Fruit fly (Drosophila melanogaster) whole organism, prepupa: ENCODE measurements around the gene Fas1.

Experiments
- Blimp-1 ChIP-seq: fragments of 200-800 bp; sonication (Bioruptor generic); optimal IDR thresholded peaks from 3 replicates; lab custom pipeline; 2017; ENCODE audit warnings: missing biosample characterization, missing genetic modification characterization, mild to moderate bottlenecking, moderate library complexity, missing genetic modification reagents
- CG10669 ChIP-seq: fragments of 200-800 bp; sonication (Bioruptor generic); optimal IDR thresholded peaks from 3 replicates; lab custom pipeline; 2018; ENCODE audit warnings: missing biosample characterization, mild to moderate bottlenecking, missing genetic modification characterization, moderate library complexity
- CG11294 ChIP-seq: fragments of 200-800 bp; sonication (Bioruptor generic); IDR thresholded peaks from 2 replicates; pipeline ENCODE4 v1.3.6; 2022; ENCODE audit warnings: missing biosample characterization, missing genetic modification characterization
- CG15336 ChIP-seq: fragments of 200-800 bp; sonication (Bioruptor generic); IDR thresholded peaks from 2 replicates; pipeline ENCODE4 v1.3.6; 2022; ENCODE audit warnings: missing biosample characterization, missing genetic modification characterization
- CG32006 ChIP-seq: fragments of 200-800 bp; sonication (Bioruptor generic); optimal IDR thresholded peaks from 3 replicates; lab custom pipeline; 2017; ENCODE audit warnings: missing biosample characterization, mild to moderate bottlenecking, missing genetic modification characterization
- CG34406 ChIP-seq: fragments of 200-800 bp; sonication (Bioruptor generic); optimal IDR thresholded peaks from 3 replicates; lab custom pipeline; 2016; ENCODE audit warnings: missing biosample characterization, missing genetic modification characterization
- CG3919 ChIP-seq: fragments of 200-800 bp; sonication (Bioruptor generic); optimal IDR thresholded peaks from 3 replicates; lab custom pipeline; 2016; ENCODE audit warnings: missing biosample characterization, missing genetic modification characterization
- CG4318 ChIP-seq: fragments of 200-800 bp; sonication (Bioruptor generic); optimal IDR thresholded peaks from 3 replicates; lab custom pipeline; 2017; ENCODE audit warnings: missing biosample characterization, mild to moderate bottlenecking, missing genetic modification characterization
- CG6163 ChIP-seq: fragments of 200-800 bp; sonication (Bioruptor generic); IDR thresholded peaks from 3 replicates; pipeline ENCODE4 v1.3.6; 2022; ENCODE audit warnings: missing biosample characterization, missing genetic modification characterization
- CG6276 ChIP-seq: fragments of 200-800 bp; sonication (Bioruptor generic); optimal IDR thresholded peaks from 2 replicates; lab custom pipeline; 2017; ENCODE audit warnings: missing biosample characterization, mild to moderate bottlenecking, missing genetic modification characterization
- CG6808 ChIP-seq: fragments of 200-800 bp; sonication (Bioruptor generic); optimal IDR thresholded peaks from 3 replicates; lab custom pipeline; 2017; ENCODE audit warnings: missing biosample characterization, missing genetic modification characterization, mild to moderate bottlenecking, moderate library complexity, missing genetic modification reagents
- CG8319 ChIP-seq: fragments of 200-800 bp; sonication (Bioruptor generic); optimal IDR thresholded peaks from 3 replicates; lab custom pipeline; 2016; ENCODE audit warnings: missing biosample characterization, missing genetic modification characterization
- CG8632 ChIP-seq: fragments of 200-800 bp; sonication (Bioruptor generic); optimal IDR thresholded peaks from 3 replicates; lab custom pipeline; 2016; ENCODE audit warnings: missing biosample characterization, missing genetic modification characterization
- CG9139 ChIP-seq: fragments of 200-800 bp; sonication (Bioruptor generic); optimal IDR thresholded peaks from 3 replicates; lab custom pipeline; 2017; ENCODE audit warnings: missing biosample characterization, mild to moderate bottlenecking, missing genetic modification characterization
- Eip78C ChIP-seq: fragments of 200-800 bp; sonication (Bioruptor generic); peaks from one replicate; lab custom pipeline; 2016; ENCODE audit warnings: missing biosample characterization, missing genetic modification characterization
- Eip93F ChIP-seq: fragments of 200-800 bp; sonication (Bioruptor generic); optimal IDR thresholded peaks from 2 replicates; lab custom pipeline; 2016; ENCODE audit warnings: missing biosample characterization, mild to moderate bottlenecking, missing genetic modification characterization
- Ets21C ChIP-seq: fragments of 200-800 bp; sonication (Bioruptor generic); optimal IDR thresholded peaks from 3 replicates; lab custom pipeline; 2016; ENCODE audit warnings: missing biosample characterization, missing genetic modification characterization
- Ets96B ChIP-seq: fragments of 200-800 bp; optimal IDR thresholded peaks from 2 replicates; lab custom pipeline; 2019; ENCODE audit warnings: missing biosample characterization, mild to moderate bottlenecking, missing genetic modification characterization, moderate library complexity
- Gug ChIP-seq: fragments of 200-800 bp; sonication (Bioruptor generic); IDR thresholded peaks from 2 replicates; pipeline ENCODE4 v1.3.6; 2022; ENCODE audit warnings: missing biosample characterization, missing genetic modification characterization
- Lpt ChIP-seq: fragments of 200-800 bp; sonication (Bioruptor generic); optimal IDR thresholded peaks from 3 replicates; lab custom pipeline; 2016; ENCODE audit warnings: missing biosample characterization, missing genetic modification characterization
- Smox ChIP-seq: fragments of 200-800 bp; sonication (Bioruptor generic); optimal IDR thresholded peaks from 3 replicates; lab custom pipeline; 2016; ENCODE audit warnings: missing biosample characterization, missing genetic modification characterization
- Sox14 ChIP-seq: fragments of 200-800 bp; sonication (Bioruptor generic); optimal IDR thresholded peaks from 3 replicates; lab custom pipeline; 2016; ENCODE audit warnings: missing biosample characterization, missing genetic modification characterization
- Sox15 ChIP-seq: fragments of 200-800 bp; sonication (Bioruptor generic); optimal IDR thresholded peaks from 3 replicates; lab custom pipeline; 2016; ENCODE audit warnings: missing biosample characterization, missing genetic modification characterization
- achi ChIP-seq: fragments of 200-800 bp; sonication (Bioruptor generic); optimal IDR thresholded peaks from 3 replicates; lab custom pipeline; 2016; ENCODE audit warnings: missing biosample characterization, missing genetic modification characterization
- acj6 ChIP-seq: fragments of 200-800 bp; sonication (Bioruptor generic); optimal IDR thresholded peaks from 3 replicates; lab custom pipeline; 2016; ENCODE audit warnings: missing biosample characterization, missing genetic modification characterization
- cyc ChIP-seq: fragments of 200-800 bp; sonication (Bioruptor generic); optimal IDR thresholded peaks from 3 replicates; lab custom pipeline; 2016; ENCODE audit warnings: missing biosample characterization, missing genetic modification characterization
- dac ChIP-seq: fragments of 200-800 bp; sonication (Bioruptor generic); optimal IDR thresholded peaks from 2 replicates; lab custom pipeline; 2017; ENCODE audit warnings: missing biosample characterization, mild to moderate bottlenecking, missing genetic modification characterization
- eg ChIP-seq: fragments of 200-800 bp; sonication (Bioruptor generic); IDR thresholded peaks from 3 replicates; pipeline ENCODE4 v1.3.6; 2022; ENCODE audit warnings: missing biosample characterization, missing genetic modification characterization
- esn ChIP-seq: fragments of 200-800 bp; sonication (Bioruptor generic); optimal IDR thresholded peaks from 2 replicates; lab custom pipeline; 2016; ENCODE audit warnings: missing biosample characterization, mild to moderate bottlenecking, missing genetic modification characterization, moderate library complexity
- fd59A ChIP-seq: fragments of 200-800 bp; sonication (Bioruptor generic); optimal IDR thresholded peaks from 2 replicates; lab custom pipeline; 2017; ENCODE audit warnings: missing biosample characterization, mild to moderate bottlenecking, missing genetic modification characterization, missing genetic modification reagents
- lz ChIP-seq: fragments of 200-800 bp; sonication (Bioruptor generic); optimal IDR thresholded peaks from 3 replicates; lab custom pipeline; 2016; ENCODE audit warnings: missing biosample characterization, missing genetic modification characterization
- spab ChIP-seq: fragments of 200-800 bp; sonication (Bioruptor generic); optimal IDR thresholded peaks from 2 replicates; lab custom pipeline; 2017; ENCODE audit warnings: missing biosample characterization, mild to moderate bottlenecking, missing genetic modification characterization, missing genetic modification reagents
- ss ChIP-seq, 2 experiments: fragments of 200-800 bp; sonication (Bioruptor generic); optimal IDR thresholded peaks; 2 replicates in 1 of 2; 3 replicates in 1 of 2; lab custom pipeline; 2017 to 2018; ENCODE audit warnings: mild to moderate bottlenecking in 2 of 2, missing biosample characterization in 2 of 2, missing genetic modification characterization in 2 of 2, moderate library complexity in 1 of 2
- svp ChIP-seq: fragments of 200-800 bp; sonication (Bioruptor generic); peaks from one replicate; lab custom pipeline; 2016; ENCODE audit warnings: missing biosample characterization, missing genetic modification characterization

Gene Fas1

DNA sequence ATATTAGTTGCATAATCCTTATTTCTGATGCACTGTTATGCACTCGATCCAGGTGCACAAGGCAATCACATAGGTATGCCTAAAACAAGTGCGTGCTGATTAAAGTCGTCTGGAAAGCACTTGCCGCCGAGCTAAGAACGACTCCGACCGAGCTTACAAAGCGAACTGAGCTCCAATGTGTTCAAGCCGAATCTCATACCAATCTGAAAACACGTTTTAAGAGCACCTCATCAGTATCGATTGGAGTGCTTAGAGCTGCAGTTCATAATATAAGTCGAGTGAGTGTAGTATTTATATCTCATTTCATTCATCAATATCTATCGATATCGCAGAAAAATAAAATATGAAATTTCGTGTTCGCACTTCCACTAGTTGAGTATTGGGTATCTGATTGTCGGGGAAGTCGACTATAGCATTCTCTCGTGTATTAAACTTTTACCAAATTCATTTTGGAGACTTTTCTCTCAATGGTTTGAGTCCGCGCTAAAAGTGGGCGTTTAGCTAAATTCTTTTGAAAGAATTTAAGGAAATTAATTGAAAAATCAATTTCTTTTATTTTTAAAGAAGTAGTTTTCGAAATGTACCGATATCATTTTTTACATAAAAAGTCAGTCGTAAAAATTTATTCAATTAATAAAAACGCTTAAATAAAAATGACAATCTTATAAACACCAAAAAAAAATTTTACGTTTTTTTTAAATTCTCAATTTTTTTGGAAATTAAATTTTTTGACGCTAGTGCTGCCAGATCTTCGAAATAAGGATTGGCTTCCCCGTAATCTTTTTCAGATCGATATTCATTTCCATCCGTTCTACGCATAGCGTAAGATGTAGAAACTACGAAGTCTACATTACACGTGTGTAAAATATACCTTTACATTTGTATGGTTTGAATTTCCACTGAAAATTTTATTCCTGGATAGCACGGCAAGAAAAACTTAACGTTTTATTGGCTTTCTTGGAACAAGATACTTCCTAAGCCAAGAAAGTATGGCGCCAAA is 30.8 kb downstream of the Fas1 start, which contains the start of gene modSP (continued):
- TF ChIP-seq CG4318 (no peak), CG6276 (GFP tag; lab: Kevin White, UChicago) (no peak), Eip78C (GFP tag; lab: Kevin White, UChicago) (peak; percentile 88), eg (no peak), cyc (GFP tag; lab: Kevin White, UChicago) (peak; percentile 52), CG3919 (GFP tag; lab: Kevin White, UChicago) (peak; percentile 53), CG6808 (GFP tag; lab: Kevin White, UChicago) (peak; percentile 59), Gug (GFP tag; lab: Robert Waterston, UW) (no peak; the same call in 1 of the 2 replicates), lz (GFP tag; lab: Kevin White, UChicago) (peak; percentile 70), CG15336 (GFP tag; lab: Robert Waterston, UW) (peak; percentile 13; the same call in 1 of the 2 replicates), Ets96B (no peak), Smox (GFP tag; lab: Kevin White, UChicago) (peak; percentile 49), CG32006 (GFP tag; lab: Kevin White, UChicago) (peak; percentile 48), dac (GFP tag; lab: Kevin White, UChicago) (no peak), CG34406 (GFP tag; lab: Kevin White, UChicago) (peak; percentile 37), fd59A (GFP tag; lab: Kevin White, UChicago) (no peak), CG10669 (GFP tag; lab: Kevin White, UChicago) (no peak), CG11294 (GFP tag; lab: Robert Waterston, UW) (no peak)

DNA sequence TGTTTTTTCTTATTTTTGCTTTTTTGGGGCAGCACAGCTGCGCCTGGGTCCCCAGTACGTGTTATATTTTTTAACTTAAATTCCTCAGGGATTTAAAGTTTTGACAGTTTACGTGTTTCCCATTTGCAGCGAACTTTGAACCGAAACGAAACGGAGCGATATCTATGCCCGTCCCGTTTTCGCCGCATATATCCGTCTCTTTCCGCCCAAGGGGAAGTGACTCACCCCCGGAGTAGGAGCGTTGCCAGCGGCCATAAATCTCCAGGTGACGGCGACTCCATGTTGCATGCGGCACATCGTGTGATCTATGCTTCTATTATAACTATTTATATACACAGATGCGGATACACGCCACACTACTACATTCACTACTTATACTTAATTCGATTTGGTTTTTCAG is 36.7 kb downstream of the Fas1 start:
- TF ChIP-seq Ets21C, result no peak
- peak; percentile 39 for TF ChIP-seq svp (GFP tag; lab: Kevin White, UChicago)
- no peak for TF ChIP-seq CG8632
- no peak for TF ChIP-seq CG4318
- TF ChIP-seq Ets96B, result no peak
- no peak for TF ChIP-seq CG11294 (GFP tag; lab: Robert Waterston, UW)

- TF ChIP-seq Sox15 (GFP tag; lab: Kevin White, UChicago) (no peak), svp (GFP tag; lab: Kevin White, UChicago) (no peak), CG9139 (GFP tag; lab: Kevin White, UChicago) (no peak), spab (GFP tag; lab: Kevin White, UChicago) (no peak), Blimp-1 (GFP tag; lab: Kevin White, UChicago) (no peak), Eip93F (GFP tag; lab: Kevin White, UChicago) (no peak), esn (no peak), CG6163 (GFP tag; lab: Robert Waterston, UW) (no peak), Sox14 (GFP tag; lab: Kevin White, UChicago) (no peak), CG32006 (GFP tag; lab: Kevin White, UChicago) (no peak), cyc (GFP tag; lab: Kevin White, UChicago) (no peak), CG6808 (GFP tag; lab: Kevin White, UChicago) (no peak), acj6 (GFP tag; lab: Kevin White, UChicago) (no peak), Lpt (GFP tag; lab: Kevin White, UChicago) (no peak), CG8319 (no peak), achi (GFP tag; lab: Kevin White, UChicago) (no peak), ss (GFP tag; optimal IDR thresholded peaks at IDR 0.05; lab: Kevin White, UChicago) (no peak)
- TF ChIP-seq, all 60 proteins: peak for 0
Observed at dm6 chr3R:16664144-16664825, 39.2 kb downstream of the Fas1 start.
